Worm (Caenorhabditis elegans) whole organism, midembryonic: Measurements from ENCODE around the gene rpb-2.

Experiments used
- T22C8.4 ChIP-seq: fragments of 200-800 bp; sonication (Bioruptor generic); IDR thresholded peaks from 2 replicates; pipeline ENCODE4 v1.3.6; 2022; ENCODE audit warnings: missing genetic modification characterization, missing compliant biosample characterization
- cog-1 ChIP-seq: sonication (generic microtip); optimal IDR thresholded peaks from 2 replicates; lab custom pipeline; 2016; ENCODE audit warnings: missing genetic modification characterization, missing compliant biosample characterization
- flt-1 ChIP-seq: fragments of 200-800 bp; sonication (Bioruptor generic); IDR thresholded peaks from 2 replicates; pipeline ENCODE4 v1.3.6; 2022; ENCODE audit warnings: missing genetic modification characterization, missing compliant biosample characterization
- klf-2 ChIP-seq: fragments of 200-800 bp; sonication (Bioruptor generic); conservative IDR thresholded peaks from 2 replicates; pipeline ENCODE4 v1.3.6; 2022; ENCODE audit warnings: missing genetic modification reagents, missing genetic modification characterization, missing compliant biosample characterization
- med-1 ChIP-seq: sonication (generic microtip); optimal IDR thresholded peaks from 2 replicates; lab custom pipeline; 2017; ENCODE audit warnings: missing genetic modification characterization, mild to moderate bottlenecking, missing compliant biosample characterization, antibody characterized with exemption, missing genetic modification reagents; ENCODE audit not compliant: insufficient read depth
- ref-1 ChIP-seq: fragments of 200-800 bp; sonication (Bioruptor generic); conservative IDR thresholded peaks from 2 replicates; pipeline ENCODE4 v1.3.6; 2022; ENCODE audit warnings: missing genetic modification reagents, missing genetic modification characterization, missing compliant biosample characterization
- tab-1 ChIP-seq: fragments of 200-800 bp; sonication (Bioruptor generic); IDR thresholded peaks from 2 replicates; pipeline ENCODE4 v1.3.6; 2022; ENCODE audit warnings: missing genetic modification characterization, missing compliant biosample characterization
- ztf-23 ChIP-seq: fragments of 200-800 bp; sonication (Bioruptor generic); IDR thresholded peaks from 2 replicates; pipeline ENCODE4 v1.3.6; 2022; ENCODE audit warnings: missing genetic modification reagents, missing genetic modification characterization, missing compliant biosample characterization
- ztf-29 ChIP-seq: fragments of 200-800 bp; sonication (Bioruptor generic); IDR thresholded peaks from 2 replicates; pipeline ENCODE4 v1.3.6; 2022; ENCODE audit warnings: missing genetic modification reagents, missing genetic modification characterization, missing compliant biosample characterization

Gene rpb-2

ce11 chrIII:4906365-4906764 is 33.0 kb upstream of the rpb-2 start:
- TF ChIP-seq klf-2 (GFP tag; lab: Robert Waterston, UW) (no peak), T22C8.4 (GFP tag; lab: Robert Waterston, UW) (no peak), cog-1 (tag; lab: Kevin White, UChicago) (no peak), flt-1 (GFP tag; lab: Robert Waterston, UW) (no peak), ref-1 (GFP tag; lab: Robert Waterston, UW) (no peak), ztf-23 (no peak), med-1 (no peak), tab-1 (GFP tag; lab: Robert Waterston, UW) (no peak), ztf-29 (no peak)

ce11 chrIII:4906896-4907295 is 32.5 kb upstream of the rpb-2 start, which contains the start of gene rom-1:
rom-1 (plus strand) TSS chrIII:4907196.
- TF ChIP-seq klf-2 (GFP tag; lab: Robert Waterston, UW) (no peak), ref-1 (GFP tag; lab: Robert Waterston, UW) (no peak), T22C8.4 (GFP tag; lab: Robert Waterston, UW) (no peak), cog-1 (tag; lab: Kevin White, UChicago) (no peak), ztf-23 (no peak), med-1 (no peak)

- TF ChIP-seq tab-1 (GFP tag; lab: Robert Waterston, UW): no peak
- TF ChIP-seq flt-1 (GFP tag; lab: Robert Waterston, UW): no peak
- no peak for TF ChIP-seq cog-1 (tag; lab: Kevin White, UChicago)
- TF ChIP-seq ztf-23: no peak
- no peak for TF ChIP-seq med-1
- TF ChIP-seq klf-2 (GFP tag; lab: Robert Waterston, UW): no peak
- TF ChIP-seq ref-1 (GFP tag; lab: Robert Waterston, UW): no peak
- TF ChIP-seq T22C8.4 (GFP tag; lab: Robert Waterston, UW): no peak
- no peak for TF ChIP-seq ztf-29
Measured at ce11 chrIII:4909938-4910337, 29.4 kb upstream of the rpb-2 start, which contains the start of gene F26F4.12. F26F4.12 (minus strand) TSS chrIII:4910038.

- TF ChIP-seq ztf-29: no peak
- no peak for TF ChIP-seq ref-1 (GFP tag; lab: Robert Waterston, UW)
- no peak for TF ChIP-seq T22C8.4 (GFP tag; lab: Robert Waterston, UW)
- TF ChIP-seq cog-1 (tag; lab: Kevin White, UChicago): no peak
- no peak for TF ChIP-seq med-1
- TF ChIP-seq flt-1 (GFP tag; lab: Robert Waterston, UW): no peak
- TF ChIP-seq klf-2 (GFP tag; lab: Robert Waterston, UW): no peak
- no peak for TF ChIP-seq ztf-23
- TF ChIP-seq tab-1 (GFP tag; lab: Robert Waterston, UW): no peak
Measured at ce11 chrIII:4910956-4911355, 28.4 kb upstream of the rpb-2 start, which contains the start of gene F26F4.2. F26F4.2 (plus strand) TSS chrIII:4911256.

ce11 chrIII:4912317-4912716 is 27.1 kb upstream of the rpb-2 start, which contains the start of the genes F26F4.9 and cee-1:
F26F4.9 (minus strand) TSS chrIII:4912521.
cee-1 (plus strand) TSS chrIII:4912699.
- no peak for TF ChIP-seq tab-1 (GFP tag; lab: Robert Waterston, UW)
- TF ChIP-seq cog-1 (tag; lab: Kevin White, UChicago): peak; percentile 36

ce11 chrIII:4913736-4914135 is 25.6 kb upstream of the rpb-2 start:
- TF ChIP-seq ztf-29 (no peak), klf-2 (GFP tag; lab: Robert Waterston, UW) (no peak), tab-1 (GFP tag; lab: Robert Waterston, UW) (no peak), cog-1 (tag; lab: Kevin White, UChicago) (no peak), T22C8.4 (GFP tag; lab: Robert Waterston, UW) (no peak), flt-1 (GFP tag; lab: Robert Waterston, UW) (no peak), ztf-23 (no peak), ref-1 (GFP tag; lab: Robert Waterston, UW) (no peak), med-1 (no peak)

- TF ChIP-seq ref-1 (GFP tag; lab: Robert Waterston, UW) (no peak), med-1 (no peak), tab-1 (GFP tag; lab: Robert Waterston, UW) (no peak), ztf-23 (no peak), cog-1 (tag; lab: Kevin White, UChicago) (no peak), flt-1 (GFP tag; lab: Robert Waterston, UW) (no peak), ztf-29 (no peak), T22C8.4 (GFP tag; lab: Robert Waterston, UW) (no peak), klf-2 (GFP tag; lab: Robert Waterston, UW) (no peak)
Measured at ce11 chrIII:4917077-4917476, 22.3 kb upstream of the rpb-2 start, which contains the start of gene rars-1. rars-1 (minus strand) TSS chrIII:4917177.

- no peak for TF ChIP-seq ref-1 (GFP tag; lab: Robert Waterston, UW)
- no peak for TF ChIP-seq tab-1 (GFP tag; lab: Robert Waterston, UW)
- TF ChIP-seq ztf-23: no peak
- no peak for TF ChIP-seq flt-1 (GFP tag; lab: Robert Waterston, UW)
- TF ChIP-seq T22C8.4 (GFP tag; lab: Robert Waterston, UW): no peak
- no peak for TF ChIP-seq klf-2 (GFP tag; lab: Robert Waterston, UW)
- TF ChIP-seq cog-1 (tag; lab: Kevin White, UChicago): no peak
- no peak for TF ChIP-seq ztf-29
- no peak for TF ChIP-seq med-1
Measured at ce11 chrIII:4917960-4918712, 21.2 kb upstream of the rpb-2 start, which contains the start of gene rpb-8. rpb-8 (minus strand) TSS chrIII:4918008.

ce11 chrIII:4918906-4919305 is 20.5 kb upstream of the rpb-2 start:
- no peak for TF ChIP-seq med-1
- TF ChIP-seq T22C8.4 (GFP tag; lab: Robert Waterston, UW): no peak
- TF ChIP-seq tab-1 (GFP tag; lab: Robert Waterston, UW): no peak
- no peak for TF ChIP-seq ztf-23
- TF ChIP-seq ref-1 (GFP tag; lab: Robert Waterston, UW): no peak
- no peak for TF ChIP-seq ztf-29
- no peak for TF ChIP-seq flt-1 (GFP tag; lab: Robert Waterston, UW)
- no peak for TF ChIP-seq cog-1 (tag; lab: Kevin White, UChicago)
- TF ChIP-seq klf-2 (GFP tag; lab: Robert Waterston, UW): no peak
